Worm (Caenorhabditis elegans) whole organism, young adult: ENCODE results near the gene pei-1.

ENCODE experiments used
- F49E8.2 ChIP-seq: sonication (generic microtip); optimal IDR thresholded peaks from 3 replicates; lab custom pipeline; 2017; ENCODE audit warnings: missing genetic modification characterization, mild to moderate bottlenecking, missing compliant biosample characterization, antibody characterized with exemption, moderate library complexity; ENCODE audit not compliant: insufficient read depth
- hlh-12 ChIP-seq: sonication (generic microtip); optimal IDR thresholded peaks from 2 replicates; lab custom pipeline; 2016; ENCODE audit warnings: missing genetic modification characterization, missing compliant biosample characterization
- mes-4 ChIP-seq: sonication (generic microtip); optimal IDR thresholded peaks from 2 replicates; lab custom pipeline; 2016; ENCODE audit warnings: missing genotype, missing genetic modification characterization, missing compliant biosample characterization
- snpc-1.1 ChIP-seq: sonication (generic microtip); optimal IDR thresholded peaks from 2 replicates; lab custom pipeline; 2017; ENCODE audit warnings: missing genetic modification characterization, mild to moderate bottlenecking, missing compliant biosample characterization, antibody characterized with exemption, moderate library complexity, missing genotype, missing genetic modification reagents; ENCODE audit not compliant: insufficient read depth

DNA sequence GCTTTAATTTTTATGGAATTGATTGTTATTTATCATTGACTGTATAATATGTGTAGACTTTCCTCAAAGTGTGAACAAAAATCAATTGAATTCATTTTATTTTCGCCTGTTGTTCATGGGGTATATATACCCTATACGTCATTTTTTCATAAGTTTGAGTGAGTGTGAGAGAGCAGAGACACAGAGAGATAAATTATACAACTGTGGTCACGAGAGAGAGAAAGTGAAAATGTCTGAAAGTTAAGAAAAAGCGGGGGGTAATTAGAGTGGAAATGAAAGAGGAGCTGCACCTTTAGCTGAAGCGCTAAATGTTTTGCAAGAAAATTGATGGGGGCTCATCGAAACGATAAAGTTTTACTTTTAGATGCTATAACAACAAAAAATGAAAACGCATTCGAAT is 33.5 kb upstream of the pei-1 start:
- no peak for TF ChIP-seq hlh-12 (tag; lab: Kevin White, UChicago)
- TF ChIP-seq snpc-1.1 (tag; lab: Kevin White, UChicago), result no peak
- no peak for TF ChIP-seq mes-4 (tag; lab: Kevin White, UChicago)
- TF ChIP-seq F49E8.2 (tag; lab: Kevin White, UChicago), result no peak
